Fruit fly (Drosophila melanogaster): ENCODE results near the gene RpL34a.

Gene RpL34a

DNA sequence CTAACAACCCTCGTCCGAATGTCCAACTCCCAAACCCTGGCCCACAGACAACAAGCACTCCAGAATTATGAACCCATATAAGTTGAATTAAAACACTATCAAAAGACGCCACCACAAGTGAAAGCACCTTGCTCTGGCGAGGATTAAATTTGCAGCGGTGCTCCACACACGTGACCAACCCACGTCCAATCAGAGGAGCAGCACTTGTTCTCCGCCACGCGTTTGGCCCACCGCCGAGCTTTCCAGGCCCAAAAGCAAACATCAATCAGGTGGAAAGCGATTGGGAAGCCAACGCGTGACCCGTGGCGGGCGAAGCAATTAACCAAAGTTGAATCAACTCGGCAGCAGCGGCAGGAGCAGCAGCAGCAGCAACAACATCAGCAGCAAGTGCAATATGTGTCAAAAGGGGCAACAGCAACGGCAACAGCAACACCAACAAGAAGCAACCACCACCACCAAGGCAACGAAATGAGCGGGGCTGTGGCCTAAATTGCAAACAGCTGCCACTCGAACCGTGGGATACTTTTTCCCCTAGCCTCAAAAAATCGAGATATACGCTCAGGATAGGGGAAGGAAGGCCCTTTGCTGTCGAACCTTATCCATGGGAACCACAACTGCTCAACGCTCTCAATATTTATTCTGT lies 27.0 kb downstream of the RpL34a start (continued):
- TF ChIP-seq CG9817 (tag; optimal IDR thresholded peaks at IDR 0.05) (no peak), oc (tag; optimal IDR thresholded peaks at IDR 0.05) (peak; percentile 51), CG10267 (tag; optimal IDR thresholded peaks at IDR 0.05) (no peak), CG18764 (GFP tag; optimal IDR thresholded peaks at IDR 0.05) (no peak), CG4617 (GFP tag; optimal IDR thresholded peaks at IDR 0.05; ENCODE audit: borderline replicate concordance) (no peak), Ssrp (tag; optimal IDR thresholded peaks at IDR 0.05) (no peak), Doc2 (GFP tag; IDR thresholded peaks at IDR 0.05) (no peak), CG14710 (tag; optimal IDR thresholded peaks at IDR 0.05) (no peak), vnd (GFP tag; IDR thresholded peaks at IDR 0.05; ENCODE audit: partially characterized antibody) (no peak), br (optimal IDR thresholded peaks at IDR 0.05) (no peak), CTCF (GFP tag; optimal IDR thresholded peaks at IDR 0.05) (no peak), cg (GFP tag; optimal IDR thresholded peaks at IDR 0.05) (peak; percentile 12), CG3163 (GFP tag; optimal IDR thresholded peaks at IDR 0.05) (no peak), D19A (tag; optimal IDR thresholded peaks at IDR 0.05) (no peak), CG34422 (GFP tag; IDR thresholded peaks at IDR 0.05) (no peak), ATbp (GFP tag; optimal IDR thresholded peaks at IDR 0.05) (no peak), Mrtf (GFP tag; IDR thresholded peaks at IDR 0.05) (no peak), ac (GFP tag; optimal IDR thresholded peaks at IDR 0.05) (peak; percentile 63), z (GFP tag; IDR thresholded peaks at IDR 0.05) (peak; percentile 47; the same call in 1 of the 3 replicates), CG11560 (tag; IDR thresholded peaks at IDR 0.05) (no peak), Hey (tag; optimal IDR thresholded peaks at IDR 0.05) (peak; percentile 100), tll (GFP tag; optimal IDR thresholded peaks at IDR 0.05) (peak in 1 of 2 experiments; percentile 44), kni (GFP tag; optimal IDR thresholded peaks at IDR 0.05) (peak; percentile 72), crp (GFP tag; optimal IDR thresholded peaks at IDR 0.05) (no peak), emc (GFP tag; optimal IDR thresholded peaks at IDR 0.05) (no peak), Atf-2 (GFP tag; optimal IDR thresholded peaks at IDR 0.05) (no peak), Vsx1 (GFP tag; optimal IDR thresholded peaks at IDR 0.05) (no peak), trem (tag; optimal IDR thresholded peaks at IDR 0.05) (no peak), CG9215 (GFP tag; IDR thresholded peaks at IDR 0.05) (no peak), dysf (GFP tag; IDR thresholded peaks at IDR 0.05) (0 out of 3 replicates have a peak, but pooled peaks have one; percentile 31)

DNA sequence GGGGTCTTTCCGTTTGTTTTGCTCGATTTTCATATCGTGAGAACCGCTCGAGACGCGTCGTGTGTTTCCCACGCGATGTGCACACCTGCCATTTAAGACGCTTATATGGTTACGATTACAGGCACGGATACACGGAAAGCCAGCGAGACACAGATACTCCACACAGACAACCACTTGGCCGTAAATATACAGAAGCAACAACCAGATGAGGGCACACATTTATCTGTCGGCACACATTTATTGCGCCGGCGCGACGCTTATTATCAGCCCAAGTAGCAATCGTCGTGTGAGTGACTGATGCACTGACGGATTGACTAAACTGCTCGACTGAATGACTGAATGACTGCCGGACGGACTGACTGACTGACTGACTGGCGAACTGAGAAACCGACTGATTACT lies 28.5 kb downstream of the RpL34a start:
- TF ChIP-seq Stat92E (GFP tag; optimal IDR thresholded peaks at IDR 0.05) (peak in 1 of 3 experiments; percentile 6), CG15479 (GFP tag; optimal IDR thresholded peaks at IDR 0.05) (peak; percentile 93), Aef1 (GFP tag; IDR thresholded peaks at IDR 0.05) (no peak), CG17912 (GFP tag; optimal IDR thresholded peaks at IDR 0.05) (peak; percentile 10), CG15011 (GFP tag; optimal IDR thresholded peaks at IDR 0.05) (no peak), abd-A (tag; optimal IDR thresholded peaks at IDR 0.05) (peak; percentile 52), slou (GFP tag; optimal IDR thresholded peaks at IDR 0.05) (no peak), sc (optimal IDR thresholded peaks at IDR 0.05) (peak in 1 of 2 experiments; percentile 100), sc (GFP tag; optimal IDR thresholded peaks at IDR 0.05) (no peak), CG10209 (GFP tag; optimal IDR thresholded peaks at IDR 0.05) (peak; percentile 89), da (GFP tag; optimal IDR thresholded peaks at IDR 0.05) (peak; percentile 45), ac (GFP tag; optimal IDR thresholded peaks at IDR 0.05) (peak; percentile 90), fru (optimal IDR thresholded peaks at IDR 0.05) (peak; percentile 63), tin (GFP tag; optimal IDR thresholded peaks at IDR 0.05) (no peak), oc (tag; optimal IDR thresholded peaks at IDR 0.05) (peak; percentile 68), CG15269 (tag; optimal IDR thresholded peaks at IDR 0.05) (peak; percentile 71), Xrp1 (GFP tag; IDR thresholded peaks at IDR 0.05) (peak; percentile 11; the same call in 1 of the 2 replicates), lov (optimal IDR thresholded peaks at IDR 0.05) (peak; percentile 100), lov (GFP tag; IDR thresholded peaks at IDR 0.05) (no peak), CG8281 (tag; optimal IDR thresholded peaks at IDR 0.05) (peak; percentile 100), CG4360 (GFP tag; IDR thresholded peaks at IDR 0.05) (0 out of 2 replicates have a peak, but pooled peaks have one; percentile 46), kni (GFP tag; optimal IDR thresholded peaks at IDR 0.05) (peak; percentile 84), hth (optimal IDR thresholded peaks at IDR 0.05) (peak; percentile 66), CG11695 (GFP tag; IDR thresholded peaks at IDR 0.05) (no peak), Mes4 (GFP tag; optimal IDR thresholded peaks at IDR 0.05) (no peak)
